Fruit fly (Drosophila melanogaster) whole organism, embryonic: ENCODE results near the gene CG34278.

Experiments
- Adf1 ChIP-seq: fragments of 200-800 bp; sonication (Bioruptor generic); IDR thresholded peaks from 2 replicates; pipeline ENCODE4 v1.3.6; 2022; ENCODE audit warnings: missing biosample characterization, missing genetic modification characterization
- BtbVII ChIP-seq: fragments of 200-800 bp; sonication (Bioruptor generic); optimal IDR thresholded peaks from 3 replicates; lab custom pipeline; 2017; ENCODE audit warnings: missing biosample characterization, mild to moderate bottlenecking, missing genetic modification characterization
- C15 ChIP-seq: fragments of 200-800 bp; sonication (Bioruptor generic); IDR thresholded peaks from 3 replicates; pipeline ENCODE4 v1.3.6; 2022; ENCODE audit warnings: missing biosample characterization, missing genetic modification characterization
- CG10543 ChIP-seq: fragments of 200-800 bp; sonication (Bioruptor generic); optimal IDR thresholded peaks from 3 replicates; lab custom pipeline; 2017; ENCODE audit warnings: missing biosample characterization, mild to moderate bottlenecking, missing genetic modification characterization, moderate library complexity
- CG12769 ChIP-seq: fragments of 200-800 bp; sonication (Bioruptor generic); optimal IDR thresholded peaks from 2 replicates; lab custom pipeline; 2019; ENCODE audit warnings: missing biosample characterization, mild to moderate bottlenecking, missing genetic modification characterization, moderate library complexity
- CG13624 ChIP-seq: fragments of 200-800 bp; sonication (Bioruptor generic); optimal IDR thresholded peaks from 2 replicates; lab custom pipeline; 2016; ENCODE audit warnings: missing biosample characterization, missing genetic modification characterization
- CG13894 ChIP-seq: fragments of 200-800 bp; sonication (Bioruptor generic); optimal IDR thresholded peaks from 3 replicates; lab custom pipeline; 2018; ENCODE audit warnings: missing biosample characterization, mild to moderate bottlenecking, missing genetic modification characterization, moderate library complexity
- CG14441 ChIP-seq: fragments of 200-800 bp; sonication (Bioruptor generic); IDR thresholded peaks from 2 replicates; pipeline ENCODE4 v1.3.6; 2022; ENCODE audit warnings: missing biosample characterization, missing genetic modification characterization
- CG1602 ChIP-seq: fragments of 200-800 bp; sonication (Bioruptor generic); optimal IDR thresholded peaks from 3 replicates; lab custom pipeline; 2016; ENCODE audit warnings: missing biosample characterization, missing genetic modification characterization
- CG16815 ChIP-seq: fragments of 200-800 bp; sonication (Bioruptor generic); optimal IDR thresholded peaks from 3 replicates; lab custom pipeline; 2017; ENCODE audit warnings: missing biosample characterization, mild to moderate bottlenecking, missing genetic modification characterization
- CG17328 ChIP-seq: fragments of 200-800 bp; sonication (Bioruptor generic); IDR thresholded peaks from 2 replicates; pipeline ENCODE4 v1.3.6; 2022; ENCODE audit warnings: missing biosample characterization, missing genetic modification characterization
- CG17612 ChIP-seq: fragments of 200-800 bp; sonication (Bioruptor generic); IDR thresholded peaks from 2 replicates; pipeline ENCODE4 v1.3.6; 2022; ENCODE audit warnings: missing biosample characterization, missing genetic modification characterization
- CG2199 ChIP-seq: fragments of 200-800 bp; sonication (Bioruptor generic); IDR thresholded peaks from 3 replicates; pipeline ENCODE4 v1.3.6; 2022; ENCODE audit warnings: missing biosample characterization, missing genetic modification characterization
- CG3281 ChIP-seq: fragments of 200-800 bp; sonication (Bioruptor generic); optimal IDR thresholded peaks from 3 replicates; lab custom pipeline; 2017; ENCODE audit warnings: missing biosample characterization, mild to moderate bottlenecking, missing genetic modification characterization
- CG3407 ChIP-seq: fragments of 200-800 bp; sonication (Bioruptor generic); optimal IDR thresholded peaks from 2 replicates; lab custom pipeline; 2018; ENCODE audit warnings: missing biosample characterization, mild to moderate bottlenecking, missing genetic modification characterization
- CG4424 ChIP-seq: fragments of 200-800 bp; sonication (Bioruptor generic); optimal IDR thresholded peaks from 3 replicates; lab custom pipeline; 2016; ENCODE audit warnings: missing biosample characterization, missing genetic modification characterization
- CG5953 ChIP-seq: fragments of 200-800 bp; sonication (Bioruptor generic); IDR thresholded peaks from 2 replicates; pipeline ENCODE4 v1.3.6; 2022; ENCODE audit warnings: missing biosample characterization, missing genetic modification characterization
- CG6813 ChIP-seq: fragments of 200-800 bp; sonication (Bioruptor generic); optimal IDR thresholded peaks from 2 replicates; lab custom pipeline; 2017; ENCODE audit warnings: missing biosample characterization, missing genetic modification characterization, mild to moderate bottlenecking, moderate library complexity, missing genetic modification reagents
- CG8290 ChIP-seq, 3 experiments: fragments of 200-800 bp; sonication (Bioruptor generic); optimal IDR thresholded peaks; 2 replicates each; lab custom pipeline; 2016 to 2019; ENCODE audit warnings: missing biosample characterization in 3 of 3, missing genetic modification characterization in 3 of 3, mild to moderate bottlenecking in 2 of 3, moderate library complexity in 1 of 3
- CrebB ChIP-seq: fragments of 200-800 bp; sonication (Bioruptor generic); optimal IDR thresholded peaks from 3 replicates; lab custom pipeline; 2018; ENCODE audit warnings: missing biosample characterization, mild to moderate bottlenecking, missing genetic modification characterization
- Doc3 ChIP-seq: fragments of 200-800 bp; sonication (Bioruptor generic); IDR thresholded peaks from 3 replicates; pipeline ENCODE4 v1.3.6; 2022; ENCODE audit warnings: missing biosample characterization, missing genetic modification characterization; ENCODE audit not compliant: partially characterized antibody
- Fer1 ChIP-seq: fragments of 200-800 bp; sonication (Bioruptor generic); optimal IDR thresholded peaks from 2 replicates; lab custom pipeline; 2017; ENCODE audit warnings: missing biosample characterization, mild to moderate bottlenecking, missing genetic modification characterization
- Fer3 ChIP-seq: fragments of 200-800 bp; sonication (Bioruptor generic); optimal IDR thresholded peaks from 2 replicates; lab custom pipeline; 2018; ENCODE audit warnings: missing biosample characterization, mild to moderate bottlenecking, missing genetic modification characterization, moderate library complexity
- GATAe ChIP-seq: fragments of 200-800 bp; sonication (Bioruptor generic); conservative IDR thresholded peaks from 2 replicates; pipeline ENCODE4 v1.3.6; 2022; ENCODE audit warnings: missing biosample characterization, missing genetic modification characterization
- HmgZ ChIP-seq: fragments of 200-800 bp; sonication (Bioruptor generic); optimal IDR thresholded peaks from 2 replicates; lab custom pipeline; 2018; ENCODE audit warnings: missing biosample characterization, mild to moderate bottlenecking, missing genetic modification characterization
- Hmr ChIP-seq: fragments of 200-800 bp; sonication (Bioruptor generic); optimal IDR thresholded peaks from 3 replicates; lab custom pipeline; 2017; ENCODE audit warnings: mild to moderate bottlenecking, missing biosample characterization, missing genetic modification reagents, missing genetic modification characterization
- Jarid2 ChIP-seq: fragments of 200-800 bp; sonication (Bioruptor generic); optimal IDR thresholded peaks from 3 replicates; lab custom pipeline; 2017; ENCODE audit warnings: mild to moderate bottlenecking, missing biosample characterization, missing genetic modification reagents, missing genetic modification characterization
- Lim3 ChIP-seq: fragments of 200-800 bp; sonication (Bioruptor generic); IDR thresholded peaks from 2 replicates; pipeline ENCODE4 v1.3.6; 2022; ENCODE audit warnings: missing biosample characterization, missing genetic modification characterization
- MTF-1 ChIP-seq: fragments of 200-800 bp; sonication (Bioruptor generic); optimal IDR thresholded peaks from 2 replicates; lab custom pipeline; 2018; ENCODE audit warnings: missing biosample characterization, mild to moderate bottlenecking, missing genetic modification characterization, borderline replicate concordance
- Med ChIP-seq: fragments of 200-800 bp; sonication (Bioruptor generic); peaks from one replicate; lab custom pipeline; 2016; ENCODE audit warnings: missing biosample characterization, missing genetic modification characterization, mild to moderate bottlenecking, inconsistent platforms, moderate library complexity
- NFAT ChIP-seq: fragments of 200-800 bp; sonication (Bioruptor generic); IDR thresholded peaks from 2 replicates; pipeline ENCODE4 v1.3.6; 2022; ENCODE audit warnings: missing biosample characterization, missing genetic modification characterization
- Neu2 ChIP-seq: fragments of 200-800 bp; sonication (Bioruptor generic); optimal IDR thresholded peaks from 3 replicates; lab custom pipeline; 2016; ENCODE audit warnings: missing biosample characterization, missing genetic modification characterization, borderline replicate concordance
- Nf-YC ChIP-seq: fragments of 200-800 bp; optimal IDR thresholded peaks from 3 replicates; lab custom pipeline; 2019; ENCODE audit warnings: missing biosample characterization, mild to moderate bottlenecking, missing genetic modification characterization, moderate library complexity
- Pdp1 ChIP-seq, 2 experiments: fragments of 200-800 bp; sonication (Bioruptor generic); optimal IDR thresholded peaks; 3 replicates each; lab custom pipeline; 2016; ENCODE audit warnings: missing biosample characterization in 2 of 2, missing genetic modification characterization in 2 of 2, mild to moderate bottlenecking in 1 of 2, moderate library complexity in 1 of 2
- Side ChIP-seq: fragments of 200-800 bp; sonication (Bioruptor generic); optimal IDR thresholded peaks from 2 replicates; lab custom pipeline; 2016; ENCODE audit warnings: missing biosample characterization, missing genetic modification characterization
- Sry-β ChIP-seq: fragments of 200-800 bp; sonication (Bioruptor generic); optimal IDR thresholded peaks from 2 replicates; lab custom pipeline; 2018; ENCODE audit warnings: missing biosample characterization, mild to moderate bottlenecking, missing genetic modification characterization, moderate library complexity
- aop ChIP-seq: fragments of 200-800 bp; sonication (Bioruptor generic); IDR thresholded peaks from 2 replicates; pipeline ENCODE4 v1.3.6; 2022; ENCODE audit warnings: missing biosample characterization, missing genetic modification characterization
- caup ChIP-seq: fragments of 200-800 bp; sonication (Bioruptor generic); optimal IDR thresholded peaks from 3 replicates; lab custom pipeline; 2017; ENCODE audit warnings: missing biosample characterization, mild to moderate bottlenecking, missing genetic modification characterization, moderate library complexity; ENCODE audit not compliant: severe bottlenecking
- crol ChIP-seq: fragments of 200-800 bp; sonication (Bioruptor generic); IDR thresholded peaks from 2 replicates; pipeline ENCODE4 v1.3.6; 2022; ENCODE audit warnings: missing biosample characterization, missing genetic modification characterization
- exex ChIP-seq: fragments of 200-800 bp; sonication (Bioruptor generic); optimal IDR thresholded peaks from 4 replicates; lab custom pipeline; 2018; ENCODE audit warnings: missing biosample characterization, mild to moderate bottlenecking, missing genetic modification characterization, moderate library complexity
- gro ChIP-seq: fragments of 200-800 bp; sonication (Bioruptor generic); optimal IDR thresholded peaks from 2 replicates; lab custom pipeline; 2016; ENCODE audit warnings: missing biosample characterization, missing genetic modification characterization
- knrl ChIP-seq: fragments of 200-800 bp; sonication (Bioruptor generic); IDR thresholded peaks from 3 replicates; pipeline ENCODE4 v1.3.6; 2022; ENCODE audit warnings: missing biosample characterization, missing genetic modification characterization; ENCODE audit not compliant: partially characterized antibody
- odd ChIP-seq: fragments of 200-800 bp; sonication (Bioruptor generic); optimal IDR thresholded peaks from 2 replicates; lab custom pipeline; 2017; ENCODE audit warnings: missing biosample characterization, mild to moderate bottlenecking, missing genetic modification characterization
- slbo ChIP-seq: fragments of 200-800 bp; sonication (Bioruptor generic); IDR thresholded peaks from 2 replicates; pipeline ENCODE4 v1.3.6; 2022; ENCODE audit warnings: missing biosample characterization, missing genetic modification characterization
- so ChIP-seq: fragments of 200-800 bp; sonication (Bioruptor generic); IDR thresholded peaks from 3 replicates; pipeline ENCODE4 v1.3.6; 2022; ENCODE audit warnings: missing biosample characterization, missing genetic modification characterization
- stc ChIP-seq: fragments of 200-800 bp; sonication (Bioruptor generic); IDR thresholded peaks from 2 replicates; pipeline ENCODE4 v1.3.6; 2022; ENCODE audit warnings: missing biosample characterization, missing genetic modification characterization
- vfl ChIP-seq: fragments of 200-800 bp; sonication (Bioruptor generic); optimal IDR thresholded peaks from 2 replicates; lab custom pipeline; 2016; ENCODE audit warnings: missing biosample characterization, missing genetic modification characterization
- wor ChIP-seq: fragments of 200-800 bp; sonication (Bioruptor generic); IDR thresholded peaks from 2 replicates; pipeline ENCODE4 v1.3.6; 2022; ENCODE audit warnings: missing biosample characterization, missing genetic modification characterization
- zen2 ChIP-seq: fragments of 200-800 bp; sonication (Bioruptor generic); IDR thresholded peaks from 3 replicates; pipeline ENCODE4 v1.3.6; 2022; ENCODE audit warnings: missing biosample characterization, missing genetic modification characterization; ENCODE audit not compliant: partially characterized antibody

Gene CG34278

DNA sequence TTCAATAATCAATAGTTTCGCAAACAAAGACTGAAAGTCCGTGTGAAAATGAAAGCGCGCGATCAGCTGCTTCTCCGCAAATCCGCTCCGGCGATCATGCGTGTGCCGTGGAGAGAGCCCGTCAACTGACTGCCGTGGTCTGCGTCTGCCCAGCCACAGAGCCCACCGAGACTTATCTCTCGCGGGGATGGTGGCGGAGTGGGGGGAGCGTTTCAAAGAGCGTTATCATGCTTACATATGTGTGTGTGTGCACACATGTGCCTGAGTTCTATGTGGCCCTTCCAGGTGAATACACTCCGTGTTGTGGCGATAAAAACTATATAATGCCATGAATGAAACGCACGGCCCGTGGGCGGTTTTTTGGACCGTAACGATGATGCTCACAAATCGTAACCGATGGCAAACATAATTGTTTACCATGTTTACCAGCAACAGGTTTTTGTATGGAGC, 42.3 kb upstream of the CG34278 start (continued):
- TF ChIP-seq Sry-β (GFP tag; lab: Kevin White, UChicago) = no peak
- TF ChIP-seq CG10543 (GFP tag; lab: Kevin White, UChicago) = peak; percentile 91
- peak; percentile 19 for TF ChIP-seq BtbVII
- peak; percentile 27 for TF ChIP-seq CG13624 (GFP tag; lab: Kevin White, UChicago)
- TF ChIP-seq CG1602 (GFP tag; lab: Kevin White, UChicago) = no peak
- no peak for TF ChIP-seq CG16815
- TF ChIP-seq CG14441 (GFP tag; lab: Robert Waterston, UW) = 0 out of 2 replicates have a peak, but pooled peaks have one; percentile 9
- TF ChIP-seq CG8290 (GFP tag; optimal IDR thresholded peaks at IDR 0.05; lab: Kevin White, UChicago) = no peak
- TF ChIP-seq CG8290 (tag; optimal IDR thresholded peaks at IDR 0.05; lab: Kevin White, UChicago) = peak in 1 of 2 experiments; percentile 37
- peak; percentile 4; the same call in 1 of the 2 replicates for TF ChIP-seq NFAT
- peak; percentile 21; the same call in 1 of the 2 replicates for TF ChIP-seq stc (GFP tag; lab: Robert Waterston, UW)
- TF ChIP-seq CrebB (tag; lab: Kevin White, UChicago) = peak; percentile 44
- peak; percentile 64 for TF ChIP-seq Jarid2 (GFP tag; lab: Kevin White, UChicago)
- no peak for TF ChIP-seq wor (GFP tag; lab: Robert Waterston, UW)
- TF ChIP-seq odd = peak; percentile 1
- TF ChIP-seq crol = peak; percentile 95
- peak; percentile 6 for TF ChIP-seq vfl (GFP tag; lab: Kevin White, UChicago)
- no peak for TF ChIP-seq CG3407 (GFP tag; lab: Kevin White, UChicago)
- TF ChIP-seq zen2 (GFP tag; lab: Robert Waterston, UW) = no peak
- peak; percentile 82 for TF ChIP-seq MTF-1 (GFP tag; lab: Kevin White, UChicago)
- TF ChIP-seq Hmr (GFP tag; lab: Kevin White, UChicago) = peak; percentile 19
- peak; percentile 61; the same call in 1 of the 2 replicates for TF ChIP-seq Adf1 (GFP tag; lab: Robert Waterston, UW)
- TF ChIP-seq gro = peak; percentile 54
- peak; percentile 12; the same call in 1 of the 3 replicates for TF ChIP-seq so (GFP tag; lab: Robert Waterston, UW)
- no peak for TF ChIP-seq CG17328
- peak; percentile 24 for TF ChIP-seq Fer1 (GFP tag; lab: Kevin White, UChicago)
- peak; percentile 95 for TF ChIP-seq GATAe (GFP tag; lab: Robert Waterston, UW)
- TF ChIP-seq Lim3 (GFP tag; lab: Robert Waterston, UW) = no peak
- no peak for TF ChIP-seq Neu2 (GFP tag; lab: Kevin White, UChicago)
- TF ChIP-seq exex (tag; lab: Kevin White, UChicago) = peak; percentile 52
- peak; percentile 60 for TF ChIP-seq CG12769 (tag; lab: Kevin White, UChicago)
- peak; percentile 70 for TF ChIP-seq CG13894 (tag; lab: Kevin White, UChicago)
- TF ChIP-seq slbo (GFP tag; lab: Robert Waterston, UW) = no peak
- TF ChIP-seq aop (GFP tag; lab: Robert Waterston, UW) = no peak
- TF ChIP-seq Nf-YC (tag; lab: Kevin White, UChicago) = peak; percentile 30
- TF ChIP-seq C15 (GFP tag; lab: Robert Waterston, UW) = no peak
- peak; percentile 88 for TF ChIP-seq Med (GFP tag; lab: Kevin White, UChicago)
- TF ChIP-seq Fer3 (tag; lab: Kevin White, UChicago) = peak; percentile 8
- TF ChIP-seq CG3281 = peak; percentile 17
- TF ChIP-seq CG17612 (GFP tag; lab: Robert Waterston, UW) = no peak
- peak; percentile 62 for TF ChIP-seq HmgZ
- no peak for TF ChIP-seq Side (GFP tag; lab: Kevin White, UChicago)
- TF ChIP-seq caup (GFP tag; lab: Kevin White, UChicago) = peak; percentile 15
- 0 out of 3 replicates have a peak, but pooled peaks have one; percentile 17 for TF ChIP-seq Doc3 (GFP tag; lab: Robert Waterston, UW)
- no peak for TF ChIP-seq CG4424 (GFP tag; lab: Kevin White, UChicago)
- peak in 1 of 2 experiments; percentile 78 for TF ChIP-seq Pdp1 (GFP tag; optimal IDR thresholded peaks at IDR 0.05; lab: Kevin White, UChicago)
- TF ChIP-seq knrl = 0 out of 3 replicates have a peak, but pooled peaks have one; percentile 18
- TF ChIP-seq CG6813 (GFP tag; lab: Kevin White, UChicago) = peak; percentile 3
- TF ChIP-seq CG5953 = peak; percentile 3; the same call in 1 of the 2 replicates
- TF ChIP-seq CG2199 (GFP tag; lab: Robert Waterston, UW) = peak; percentile 71; the same call in 1 of the 3 replicates
